Fruit fly (Drosophila melanogaster): ENCODE results near the gene Sidpn.

DNA sequence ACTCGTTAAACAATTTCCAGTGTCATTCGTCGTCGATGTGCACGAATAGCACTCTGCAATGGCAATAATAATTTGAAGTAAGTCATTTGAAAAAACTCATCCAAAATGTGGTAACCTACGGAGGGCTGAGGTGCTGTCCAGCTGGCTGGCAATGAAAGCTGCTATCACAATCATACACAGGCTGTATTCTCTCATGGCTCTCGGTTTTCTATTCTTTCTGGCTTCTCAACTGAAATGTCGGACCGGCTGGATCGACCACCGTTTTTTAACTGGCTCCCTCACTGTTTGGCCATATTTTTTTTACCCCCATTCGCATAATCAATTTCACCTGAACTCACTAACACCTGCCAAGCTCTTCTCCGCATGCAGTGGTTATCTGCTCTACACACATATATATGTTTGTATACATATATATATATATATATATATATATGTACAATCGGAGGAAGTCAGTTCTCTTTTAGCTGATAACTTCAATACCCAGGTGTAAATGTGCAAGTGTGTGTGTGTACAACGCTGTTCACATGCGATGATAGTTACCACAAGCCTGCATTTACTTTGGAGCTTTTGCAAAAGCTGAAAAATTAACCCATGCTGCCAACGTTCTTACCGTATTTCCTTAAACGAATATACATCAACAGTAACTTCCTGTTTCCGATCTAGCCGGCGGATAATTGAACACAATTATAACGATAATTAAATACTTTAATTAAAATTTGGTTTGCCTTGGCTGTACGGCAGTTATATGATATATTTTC is 31.7 kb upstream of the Sidpn start, which contains the start of gene CG10650:
- TF ChIP-seq psq (optimal IDR thresholded peaks at IDR 0.05): no peak
- no peak for TF ChIP-seq pan (optimal IDR thresholded peaks at IDR 0.05)
- TF ChIP-seq CG8478 (optimal IDR thresholded peaks at IDR 0.05): no peak
- TF ChIP-seq Dll (optimal IDR thresholded peaks at IDR 0.05): no peak
- no peak for TF ChIP-seq EcR (GFP tag; optimal IDR thresholded peaks at IDR 0.05)

Data from whole organism.